Worm (Caenorhabditis elegans): ENCODE measurements around the gene F25E2.3.

Gene F25E2.3

DNA sequence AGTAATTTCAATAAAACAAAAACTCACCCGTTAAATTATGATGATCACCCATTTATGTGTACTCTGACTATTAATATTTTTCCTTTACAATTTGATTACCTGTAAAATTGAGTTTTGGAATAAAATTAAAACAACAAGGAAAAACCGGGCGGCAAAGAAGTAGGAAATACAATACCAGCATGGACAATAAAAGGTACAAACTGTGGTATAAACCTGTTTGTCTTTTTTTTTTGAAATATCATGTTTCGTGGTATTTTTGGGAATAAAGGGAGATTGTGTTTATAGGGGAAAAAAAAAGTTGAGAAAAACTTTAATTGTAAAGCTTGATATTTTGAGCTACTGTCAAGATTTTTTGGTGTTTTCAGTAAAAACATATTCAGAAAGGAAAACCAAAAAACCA lies 12.4 kb upstream of the F25E2.3 start, which contains the start of gene daf-3:
TSS of gene daf-3 (minus strand) at position 101 of the 400 bp plus-strand sequence.
- TF ChIP-seq W03F9.2 (tag; optimal IDR thresholded peaks at IDR 0.05) = no peak
- no peak for TF ChIP-seq dao-5 (tag; optimal IDR thresholded peaks at IDR 0.05)
- no peak for TF ChIP-seq him-1 (tag; optimal IDR thresholded peaks at IDR 0.05)

DNA sequence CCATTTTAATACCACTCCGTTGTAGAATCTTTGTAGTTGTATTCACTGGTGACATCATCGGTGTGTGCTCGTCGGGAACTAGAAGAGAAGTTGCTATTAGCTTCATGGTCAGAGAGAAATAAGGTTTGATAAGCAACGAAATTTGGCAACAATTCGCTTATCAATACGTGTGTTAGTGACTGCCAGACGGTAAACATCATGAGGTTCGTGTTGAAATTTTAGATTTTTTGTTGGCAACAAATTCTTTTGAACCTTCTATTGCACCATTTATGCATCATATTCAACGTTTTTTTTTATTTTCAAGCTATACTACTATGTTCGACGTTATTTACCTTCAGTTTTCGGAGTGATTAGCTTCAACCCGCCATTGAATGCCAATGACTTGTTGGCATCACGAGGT lies 10.8 kb upstream of the F25E2.3 start:
- TF ChIP-seq W03F9.2 (tag; optimal IDR thresholded peaks at IDR 0.05) (no peak), him-1 (tag; optimal IDR thresholded peaks at IDR 0.05) (no peak), dao-5 (tag; optimal IDR thresholded peaks at IDR 0.05) (no peak)

DNA sequence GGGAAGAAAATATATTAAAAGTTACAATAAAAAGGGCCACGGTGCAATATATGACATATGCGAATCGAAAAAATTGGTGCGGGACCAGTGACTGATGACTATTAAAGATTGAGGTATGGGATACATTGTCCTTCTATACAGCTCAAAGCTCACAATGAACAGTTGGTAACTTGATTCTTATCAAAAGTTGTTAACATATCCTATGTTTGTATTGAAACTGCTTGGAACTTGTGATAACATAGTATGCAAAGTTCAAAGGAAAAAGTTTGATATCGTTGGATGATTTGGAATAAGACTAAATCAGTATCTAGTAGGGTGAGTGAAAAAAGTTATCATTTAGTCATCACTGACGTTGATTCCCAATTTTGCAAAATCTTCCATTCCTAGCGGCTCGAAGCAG lies 5.0 kb upstream of the F25E2.3 start:
- no peak for TF ChIP-seq W03F9.2 (tag; optimal IDR thresholded peaks at IDR 0.05)

DNA sequence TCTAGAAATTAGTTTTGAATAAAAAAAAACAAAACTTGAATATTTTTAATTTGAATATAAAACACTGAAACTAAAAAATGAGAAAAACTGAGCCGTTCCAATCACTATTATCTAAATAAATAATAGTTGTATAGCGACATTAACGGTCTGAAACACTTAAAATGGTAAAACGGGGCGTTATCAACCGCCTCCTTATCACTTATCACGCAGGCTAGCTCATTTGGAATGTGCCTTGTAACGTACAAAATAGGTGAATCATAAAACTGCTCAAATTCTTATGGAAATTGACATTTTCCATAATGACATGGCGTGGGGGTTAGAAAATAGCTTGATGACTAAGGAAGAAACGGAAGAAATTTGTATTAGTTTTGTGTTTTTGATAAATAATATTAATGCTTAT lies 3.0 kb upstream of the F25E2.3 start, which contains the start of gene ifd-2:
TSS of gene ifd-2 (minus strand) at position 1 of the 400 bp plus-strand sequence.
- no peak for TF ChIP-seq dao-5 (tag; optimal IDR thresholded peaks at IDR 0.05)
- no peak for TF ChIP-seq W03F9.2 (tag; optimal IDR thresholded peaks at IDR 0.05)
- TF ChIP-seq him-1 (tag; optimal IDR thresholded peaks at IDR 0.05) = no peak

DNA sequence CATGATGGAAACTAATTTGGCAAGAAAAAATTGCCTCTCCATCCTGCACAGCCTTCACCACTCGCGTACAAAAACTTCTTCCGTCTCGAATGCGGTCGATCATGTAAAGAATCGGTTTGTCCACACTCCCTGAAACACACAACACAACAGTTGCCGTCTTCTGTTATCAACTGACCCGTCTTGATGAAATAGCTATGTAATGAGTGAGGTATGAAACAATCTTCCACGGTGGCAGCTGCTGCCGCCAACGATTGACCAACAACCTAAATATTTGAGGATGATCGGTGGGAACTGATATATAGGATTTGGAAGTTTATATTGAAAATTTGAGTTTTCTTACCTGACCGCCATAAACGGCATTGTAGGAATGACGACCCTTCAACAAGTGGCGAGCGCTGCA lies 699 bp downstream of the F25E2.3 start:
- TF ChIP-seq dao-5 (tag; optimal IDR thresholded peaks at IDR 0.05) (no peak), him-1 (tag; optimal IDR thresholded peaks at IDR 0.05) (no peak), W03F9.2 (tag; optimal IDR thresholded peaks at IDR 0.05) (no peak)

DNA sequence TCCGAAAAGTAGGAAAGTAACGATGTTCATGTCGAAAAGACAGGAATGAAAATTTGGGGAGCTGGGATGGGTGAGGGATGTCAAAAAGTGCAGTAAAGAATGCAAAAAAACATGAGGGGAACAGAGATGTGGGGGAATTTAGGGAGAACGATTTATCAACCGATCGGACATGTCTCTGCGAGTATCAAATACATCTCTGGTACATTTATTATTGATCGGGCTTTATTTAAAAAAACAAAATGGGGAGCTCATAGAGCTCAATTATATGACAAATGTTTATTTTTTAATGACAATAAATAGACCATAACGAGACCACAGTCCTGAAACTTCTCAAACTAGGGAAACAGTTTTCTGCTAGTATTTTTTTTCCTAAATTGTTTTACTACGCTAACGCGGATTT lies 2.3 kb downstream of the F25E2.3 start, which contains the start of gene F25E2.2:
TSS of gene F25E2.2 (minus strand) at position 101 of the 400 bp plus-strand sequence.
- TF ChIP-seq dao-5 (tag; optimal IDR thresholded peaks at IDR 0.05) = no peak
- no peak for TF ChIP-seq W03F9.2 (tag; optimal IDR thresholded peaks at IDR 0.05)
- TF ChIP-seq him-1 (tag; optimal IDR thresholded peaks at IDR 0.05) = no peak

DNA sequence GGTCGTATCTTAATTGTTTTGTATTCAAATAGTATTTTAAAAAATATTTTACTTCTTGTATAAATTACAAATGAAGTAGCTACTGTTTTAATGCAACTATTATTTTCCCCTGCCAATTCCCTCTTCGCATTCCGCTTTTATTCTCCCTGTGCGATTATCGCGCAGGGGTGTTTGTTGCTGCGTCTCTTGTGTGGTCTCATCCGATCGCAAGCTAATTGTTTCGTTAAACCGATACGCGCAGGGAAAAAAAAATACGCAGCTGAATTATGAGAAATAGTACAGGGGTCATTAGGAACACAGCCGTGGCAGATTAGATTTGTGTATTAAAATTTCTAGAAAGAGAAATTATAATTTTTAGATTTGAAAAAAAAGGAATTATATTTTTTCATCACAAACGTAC lies 6.4 kb downstream of the F25E2.3 start:
- TF ChIP-seq W03F9.2 (tag; optimal IDR thresholded peaks at IDR 0.05) (peak; percentile 98), him-1 (tag; optimal IDR thresholded peaks at IDR 0.05) (peak; percentile 99), dao-5 (tag; optimal IDR thresholded peaks at IDR 0.05) (peak; percentile 67)

DNA sequence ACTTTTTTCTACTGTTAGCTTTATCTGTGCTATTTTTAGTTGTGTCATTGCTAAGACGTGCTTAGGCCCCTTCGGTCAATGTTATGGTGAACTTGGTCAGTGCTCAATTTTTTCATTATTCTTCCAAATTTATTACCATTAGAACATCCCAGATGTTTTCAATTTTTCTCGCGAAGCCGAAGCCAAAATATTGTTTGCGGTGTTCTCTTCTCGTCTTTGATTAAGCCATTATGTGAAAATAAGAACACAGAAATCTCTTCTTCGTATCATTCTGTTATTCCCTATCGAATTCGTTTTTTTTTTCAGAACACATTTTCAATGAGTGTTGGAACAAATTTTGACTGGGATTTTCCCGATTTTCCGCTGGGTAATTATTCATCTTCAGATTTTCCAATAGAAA lies 10.5 kb downstream of the F25E2.3 start, which contains the start of gene gtr-1:
TSS of gene gtr-1 (plus strand) at position 301 of the 400 bp plus-strand sequence.
- TF ChIP-seq dao-5 (tag; optimal IDR thresholded peaks at IDR 0.05) (no peak), W03F9.2 (tag; optimal IDR thresholded peaks at IDR 0.05) (no peak), him-1 (tag; optimal IDR thresholded peaks at IDR 0.05) (no peak)

DNA sequence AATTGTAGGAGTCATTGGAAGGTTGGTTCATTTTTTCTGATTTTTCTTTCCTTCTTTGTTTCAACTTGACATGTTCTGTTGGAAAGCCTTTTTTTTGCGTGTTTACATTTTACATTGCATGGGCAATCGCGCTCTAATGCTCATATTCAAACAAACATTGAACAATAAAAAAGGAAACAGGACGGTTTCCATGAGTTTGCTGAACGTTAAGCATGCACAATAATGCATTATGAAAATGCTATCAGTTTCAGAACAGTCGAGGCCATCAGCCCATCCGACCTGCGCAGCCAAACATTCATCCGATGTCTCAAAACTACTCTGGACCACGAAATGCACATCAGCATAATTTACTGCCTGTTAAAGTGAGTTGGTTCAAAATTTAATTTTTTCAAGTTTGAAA lies 22.4 kb downstream of the F25E2.3 start:
- no peak for TF ChIP-seq dao-5 (tag; optimal IDR thresholded peaks at IDR 0.05)
- no peak for TF ChIP-seq W03F9.2 (tag; optimal IDR thresholded peaks at IDR 0.05)
- no peak for TF ChIP-seq him-1 (tag; optimal IDR thresholded peaks at IDR 0.05)

DNA sequence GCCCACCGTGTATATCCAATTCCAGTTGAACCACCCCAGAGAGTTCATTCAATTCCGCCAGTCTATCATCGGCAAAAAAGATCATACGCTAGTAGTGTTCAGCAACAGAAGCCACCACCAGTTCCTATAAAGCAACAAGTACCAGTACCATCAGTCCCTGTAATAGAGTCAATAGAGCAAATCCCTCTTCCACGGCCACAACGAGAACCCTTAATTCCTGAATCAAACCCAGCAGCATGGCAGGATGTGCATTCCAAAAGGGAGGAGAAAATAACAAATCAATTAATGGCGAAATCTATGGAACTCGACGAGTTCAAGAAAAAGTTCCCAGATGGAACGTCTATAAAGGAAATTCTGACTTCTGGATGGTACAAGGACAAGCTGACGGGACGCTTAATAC lies 23.1 kb downstream of the F25E2.3 start:
- TF ChIP-seq him-1 (tag; optimal IDR thresholded peaks at IDR 0.05) (no peak), W03F9.2 (tag; optimal IDR thresholded peaks at IDR 0.05) (no peak), dao-5 (tag; optimal IDR thresholded peaks at IDR 0.05) (no peak)

DNA sequence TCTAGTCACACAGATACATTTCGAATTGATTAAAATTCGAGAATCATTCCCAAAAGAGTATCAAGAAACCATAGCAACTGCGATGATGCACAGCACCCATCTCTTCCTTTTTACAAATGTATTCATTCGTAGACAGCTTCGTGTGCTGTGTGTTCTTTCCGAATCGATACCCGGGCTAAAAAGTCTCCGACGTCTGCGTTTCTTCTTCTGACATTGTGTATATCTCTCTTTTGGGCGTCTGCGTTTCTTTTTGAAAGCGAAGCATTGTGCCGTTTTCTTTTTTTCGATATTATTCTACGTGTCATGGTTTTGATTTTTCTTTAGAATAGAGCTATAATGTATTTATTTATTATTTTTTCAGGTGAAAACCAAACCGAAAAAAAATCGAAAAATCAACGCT lies 25.0 kb downstream of the F25E2.3 start, which contains the start of gene attf-5:
TSS of gene attf-5 (plus strand) at position 362 of the 400 bp plus-strand sequence.
- TF ChIP-seq W03F9.2 (tag; optimal IDR thresholded peaks at IDR 0.05) (no peak), dao-5 (tag; optimal IDR thresholded peaks at IDR 0.05) (no peak), him-1 (tag; optimal IDR thresholded peaks at IDR 0.05) (no peak)

DNA sequence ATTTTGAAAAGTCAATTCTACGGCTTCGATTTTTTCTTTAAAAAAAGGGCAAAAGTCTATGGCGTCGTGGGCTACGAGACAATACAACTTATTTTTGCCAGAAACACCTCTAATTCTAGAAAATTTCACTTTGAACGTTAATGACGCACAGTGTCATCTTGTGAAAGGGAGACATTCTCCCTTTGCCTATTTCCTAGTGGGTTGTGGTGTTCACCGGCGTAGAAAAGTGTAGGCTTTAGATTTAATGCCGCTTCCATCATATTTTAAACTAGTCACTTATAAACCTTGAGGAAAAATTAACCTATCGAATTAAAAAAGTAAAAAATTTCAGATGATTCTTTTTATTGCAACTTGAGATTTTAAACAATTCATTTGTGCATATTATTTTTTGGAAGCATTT lies 27.6 kb downstream of the F25E2.3 start:
- TF ChIP-seq dao-5 (tag; optimal IDR thresholded peaks at IDR 0.05) (no peak), him-1 (tag; optimal IDR thresholded peaks at IDR 0.05) (no peak), W03F9.2 (tag; optimal IDR thresholded peaks at IDR 0.05) (no peak)

DNA sequence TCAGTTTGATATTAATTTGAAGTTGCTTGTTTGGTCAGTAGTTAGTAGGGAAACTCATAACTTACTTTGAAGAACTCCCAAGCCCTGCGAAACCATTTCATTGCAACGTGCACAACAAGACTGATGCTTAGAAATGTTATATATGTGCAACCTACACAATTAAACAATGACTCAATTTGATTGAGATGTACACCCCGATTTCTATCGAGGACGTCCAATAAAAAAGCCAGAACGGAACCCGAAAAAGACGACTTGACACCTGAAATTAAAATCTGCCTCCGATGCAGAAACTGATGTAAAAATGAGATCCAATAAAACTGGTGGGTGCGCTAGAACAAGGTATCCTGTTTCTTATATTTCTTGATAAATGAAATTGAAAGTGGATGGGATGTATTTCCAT lies 28.1 kb downstream of the F25E2.3 start, which contains the start of gene T04G9.6:
TSS of gene T04G9.6 (minus strand) at position 101 of the 400 bp plus-strand sequence.
- TF ChIP-seq W03F9.2 (tag; optimal IDR thresholded peaks at IDR 0.05) (no peak), him-1 (tag; optimal IDR thresholded peaks at IDR 0.05) (no peak), dao-5 (tag; optimal IDR thresholded peaks at IDR 0.05) (no peak)

DNA sequence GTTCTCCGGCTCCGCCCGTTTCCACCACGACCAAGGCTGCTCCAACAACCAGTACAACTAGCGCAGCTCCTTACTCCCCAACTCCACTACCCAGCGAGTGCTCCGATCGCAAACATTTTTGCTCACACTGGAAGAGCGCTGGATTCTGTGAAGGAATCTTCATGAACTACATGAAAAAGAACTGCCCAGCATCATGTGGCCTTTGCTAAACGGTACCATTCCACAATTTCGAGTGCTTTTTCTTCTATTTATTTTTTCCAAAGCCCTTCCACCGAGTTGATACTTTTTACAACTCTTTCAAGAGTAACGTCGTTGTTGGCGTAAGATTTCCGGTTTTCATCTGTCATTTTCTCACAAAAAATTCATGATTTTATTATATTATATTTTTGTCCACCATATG lies 32.9 kb downstream of the F25E2.3 start:
- TF ChIP-seq him-1 (tag; optimal IDR thresholded peaks at IDR 0.05) = no peak
- TF ChIP-seq dao-5 (tag; optimal IDR thresholded peaks at IDR 0.05) = no peak
- no peak for TF ChIP-seq W03F9.2 (tag; optimal IDR thresholded peaks at IDR 0.05)

DNA sequence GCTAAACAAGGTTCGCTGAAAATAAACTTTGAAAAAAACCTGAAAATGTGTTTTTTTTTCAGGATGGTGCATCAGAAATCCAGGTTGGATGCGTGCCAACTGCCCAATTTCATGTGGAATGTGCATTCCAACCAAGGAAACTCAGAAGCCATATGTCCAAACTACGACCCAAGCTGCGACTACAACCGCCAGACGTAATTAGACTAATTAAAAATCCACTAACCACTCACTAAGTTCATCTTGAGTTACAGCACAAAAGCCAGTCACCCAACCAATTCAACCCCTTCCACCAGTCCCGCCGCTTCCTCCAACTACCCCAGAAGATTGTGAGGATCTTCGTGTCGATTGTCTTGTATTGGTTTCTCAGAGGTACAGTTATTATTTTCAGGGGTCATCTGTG lies 33.7 kb downstream of the F25E2.3 start:
- TF ChIP-seq W03F9.2 (tag; optimal IDR thresholded peaks at IDR 0.05) (no peak), dao-5 (tag; optimal IDR thresholded peaks at IDR 0.05) (no peak), him-1 (tag; optimal IDR thresholded peaks at IDR 0.05) (no peak)
